Worm (Caenorhabditis elegans): ENCODE data around the gene T10G3.1.
A peak's percentile ranks its signal among the peaks of the same experiment; 100 is the strongest.

T10G3.1 gene

ce11 chrV:13512515-13512914 is 39.0 kb upstream of the T10G3.1 start:
- TF ChIP-seq nfyb-1 (GFP tag; IDR thresholded peaks at IDR 0.05) (no peak), unc-130 (GFP tag; optimal IDR thresholded peaks at IDR 0.05) (no peak), K12H6.12 (tag; optimal IDR thresholded peaks at IDR 0.05) (no peak), zfh-2 (GFP tag; conservative IDR thresholded peaks at IDR 0.05) (no peak), tbp1 (GFP tag; optimal IDR thresholded peaks at IDR 0.05) (no peak), let-607 (tag; optimal IDR thresholded peaks at IDR 0.05) (no peak), egl-44 (GFP tag; IDR thresholded peaks at IDR 0.05) (no peak), repo-1 (tag; optimal IDR thresholded peaks at IDR 0.05) (no peak), C17E4.6 (GFP tag; IDR thresholded peaks at IDR 0.05) (no peak), hlh-12 (tag; optimal IDR thresholded peaks at IDR 0.05) (no peak), rec-8 (tag; optimal IDR thresholded peaks at IDR 0.05) (no peak), efl-1 (GFP tag; optimal IDR thresholded peaks at IDR 0.05) (no peak), attf-3 (GFP tag; conservative IDR thresholded peaks at IDR 0.05) (no peak), hsf-1 (GFP tag; IDR thresholded peaks at IDR 0.05) (no peak), F55B11.4 (tag; optimal IDR thresholded peaks at IDR 0.05; ENCODE audit: borderline replicate concordance, insufficient read depth) (no peak), madf-10 (tag; optimal IDR thresholded peaks at IDR 0.05) (no peak)

DNA sequence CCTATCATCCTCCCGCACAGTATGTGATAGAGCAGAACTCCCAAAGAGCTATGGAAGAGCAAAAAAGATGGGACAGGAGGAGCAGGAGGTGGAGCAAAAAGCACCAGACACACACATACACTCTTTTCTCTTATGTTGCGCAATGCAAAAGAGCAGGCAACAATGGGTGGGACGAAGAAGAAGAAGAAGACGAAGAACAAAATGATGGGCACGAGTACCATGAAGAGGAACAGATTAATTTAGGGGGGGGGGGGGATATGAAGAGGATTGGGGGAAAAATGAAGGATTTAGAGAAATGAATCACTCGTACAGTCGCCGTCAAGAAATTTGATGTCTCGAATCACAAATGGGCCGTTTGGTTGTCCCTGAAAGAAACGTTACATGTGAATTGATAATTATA is 38.1 kb upstream of the T10G3.1 start, which contains the start of gene avr-15:
TSS of gene avr-15 (minus strand) at position 101 of the 400 bp plus-strand sequence.
- no peak for TF ChIP-seq unc-130 (GFP tag; optimal IDR thresholded peaks at IDR 0.05)
- no peak for TF ChIP-seq hlh-12 (tag; optimal IDR thresholded peaks at IDR 0.05)
- no peak for TF ChIP-seq ekl-4 (GFP tag; IDR thresholded peaks at IDR 0.05)
- TF ChIP-seq Y67H2A.10 (GFP tag; conservative IDR thresholded peaks at IDR 0.05): no peak
- no peak for TF ChIP-seq zim-3 (tag; optimal IDR thresholded peaks at IDR 0.05)
- TF ChIP-seq lin-40 (tag; optimal IDR thresholded peaks at IDR 0.05): no peak
- no peak for TF ChIP-seq bed-2 (GFP tag; IDR thresholded peaks at IDR 0.05)
- TF ChIP-seq nfya-1 (tag; optimal IDR thresholded peaks at IDR 0.05; ENCODE audit: borderline replicate concordance, insufficient read depth): no peak
- no peak for TF ChIP-seq nhr-90 (tag; optimal IDR thresholded peaks at IDR 0.05)
- TF ChIP-seq T07F8.4 (tag; optimal IDR thresholded peaks at IDR 0.05): no peak
- no peak for TF ChIP-seq mel-28 (tag; optimal IDR thresholded peaks at IDR 0.05; ENCODE audit: borderline replicate concordance)
- TF ChIP-seq ceh-27 (GFP tag; optimal IDR thresholded peaks at IDR 0.05): no peak
- TF ChIP-seq hlh-26 (GFP tag; conservative IDR thresholded peaks at IDR 0.05): no peak
- no peak for TF ChIP-seq aptf-2 (GFP tag; conservative IDR thresholded peaks at IDR 0.05)
- no peak for TF ChIP-seq Y53G8AR.9 (GFP tag; conservative IDR thresholded peaks at IDR 0.05)
- no peak for TF ChIP-seq atf-7 (tag; optimal IDR thresholded peaks at IDR 0.05)
- no peak for TF ChIP-seq F10E7.11 (tag; optimal IDR thresholded peaks at IDR 0.05)

DNA sequence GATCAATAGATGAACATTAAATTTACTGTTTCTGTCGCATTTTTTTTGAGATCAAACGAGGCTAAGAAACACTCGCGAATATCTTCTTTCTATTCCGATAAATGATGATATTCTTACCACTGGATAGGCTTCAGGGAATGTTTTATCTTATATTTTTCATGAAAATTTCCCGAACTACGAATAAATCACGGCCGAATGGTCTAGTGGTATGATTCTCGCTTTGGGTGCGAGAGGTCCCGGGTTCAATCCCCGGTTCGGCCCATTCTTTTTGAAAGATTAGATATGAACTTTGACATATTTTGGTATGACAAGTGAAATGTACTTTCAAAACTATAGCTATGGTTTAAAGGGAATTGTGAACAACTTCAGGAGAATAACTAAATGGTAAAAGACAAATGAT is 36.0 kb upstream of the T10G3.1 start:
- peak; percentile 11 for TF ChIP-seq him-1 (tag; optimal IDR thresholded peaks at IDR 0.05)
- peak; percentile 40; the same call in 1 of the 2 replicates for TF ChIP-seq D2030.7 (GFP tag; IDR thresholded peaks at IDR 0.05)
- peak in 1 of 2 experiments; percentile 13 for TF ChIP-seq rec-8 (tag; optimal IDR thresholded peaks at IDR 0.05)
- TF ChIP-seq tbp1 (GFP tag; optimal IDR thresholded peaks at IDR 0.05): peak; percentile 80
- TF ChIP-seq madf-8 (GFP tag; conservative IDR thresholded peaks at IDR 0.05): 0 out of 2 replicates have a peak, but pooled peaks have one; percentile 17
- peak; percentile 46 for TF ChIP-seq rpc-1 (optimal IDR thresholded peaks at IDR 0.05)
- TF ChIP-seq rpc-1 (tag; optimal IDR thresholded peaks at IDR 0.05): peak; percentile 74
- peak; percentile 56 for TF ChIP-seq B0261.1 (tag; optimal IDR thresholded peaks at IDR 0.05)
- TF ChIP-seq ztf-25 (GFP tag; IDR thresholded peaks at IDR 0.05): 0 out of 2 replicates have a peak, but pooled peaks have one; percentile 63

Measured in whole organism, young adult.